Worm (Caenorhabditis elegans): ENCODE data around the gene R07E4.1.

Gene R07E4.1

ce11 chrX:6001432-6001831, 42.5 kb downstream of the R07E4.1 start, which contains the start of gene F22F4.4:
Gene F22F4.4 (minus strand): TSS chrX:6001532.
- no peak for TF ChIP-seq F13H6.1 (tag; optimal IDR thresholded peaks at IDR 0.05)
- TF ChIP-seq lin-13 (GFP tag; optimal IDR thresholded peaks at IDR 0.05): no peak
- no peak for TF ChIP-seq elt-3 (tag; optimal IDR thresholded peaks at IDR 0.05)

- TF ChIP-seq mbf-1 (tag; optimal IDR thresholded peaks at IDR 0.05) (no peak), fos-1 (tag; optimal IDR thresholded peaks at IDR 0.05) (no peak), C34F6.9 (tag; optimal IDR thresholded peaks at IDR 0.05) (no peak), blmp-1 (tag; optimal IDR thresholded peaks at IDR 0.05; ENCODE audit: insufficient read depth) (no peak), nhr-25 (tag; optimal IDR thresholded peaks at IDR 0.05) (no peak), ztf-4 (tag; optimal IDR thresholded peaks at IDR 0.05) (no peak)
Measured at ce11 chrX:6002479-6002878, 43.6 kb downstream of the R07E4.1 start.

- TF ChIP-seq crh-2 (tag; optimal IDR thresholded peaks at IDR 0.05) (no peak), mdl-1 (tag; optimal IDR thresholded peaks at IDR 0.05) (no peak), ztf-1 (GFP tag; conservative IDR thresholded peaks at IDR 0.05) (no peak), nhr-237 (tag; optimal IDR thresholded peaks at IDR 0.05) (no peak), nhr-12 (tag; optimal IDR thresholded peaks at IDR 0.05) (no peak)
Measured at ce11 chrX:6003853-6004252, 44.9 kb downstream of the R07E4.1 start, which contains the start of gene sups-1. Gene sups-1 (plus strand): TSS chrX:6004153.

ce11 chrX:6004315-6004714, 45.4 kb downstream of the R07E4.1 start:
- no peak for TF ChIP-seq crh-2 (tag; optimal IDR thresholded peaks at IDR 0.05)
- peak; percentile 7 for TF ChIP-seq nhr-21 (tag; optimal IDR thresholded peaks at IDR 0.05)
- TF ChIP-seq elt-3 (tag; optimal IDR thresholded peaks at IDR 0.05): no peak
- peak; percentile 47 for TF ChIP-seq blmp-1 (tag; optimal IDR thresholded peaks at IDR 0.05; ENCODE audit: insufficient read depth)
- no peak for TF ChIP-seq elt-1 (tag; optimal IDR thresholded peaks at IDR 0.05)
- TF ChIP-seq nhr-23 (tag; optimal IDR thresholded peaks at IDR 0.05): no peak
- no peak for TF ChIP-seq snpc-4 (tag; optimal IDR thresholded peaks at IDR 0.05)

- TF ChIP-seq F13H6.1 (tag; optimal IDR thresholded peaks at IDR 0.05): no peak
- TF ChIP-seq ztf-4 (tag; optimal IDR thresholded peaks at IDR 0.05): no peak
- TF ChIP-seq crh-2 (tag; optimal IDR thresholded peaks at IDR 0.05): no peak
- TF ChIP-seq elt-3 (tag; optimal IDR thresholded peaks at IDR 0.05): no peak
- TF ChIP-seq nhr-21 (tag; optimal IDR thresholded peaks at IDR 0.05): no peak
Measured at ce11 chrX:6010573-6010972, 51.7 kb downstream of the R07E4.1 start, which contains the start of gene C09B8.3. Gene C09B8.3 (minus strand): TSS chrX:6010673.

ce11 chrX:6015096-6015495, 56.2 kb downstream of the R07E4.1 start, which contains the start of gene C09B8.8:
Gene C09B8.8 (plus strand): TSS chrX:6015492.
- TF ChIP-seq nhr-25 (tag; optimal IDR thresholded peaks at IDR 0.05) (peak; percentile 35), F13H6.1 (tag; optimal IDR thresholded peaks at IDR 0.05) (no peak), sma-3 (GFP tag; optimal IDR thresholded peaks at IDR 0.05) (no peak), fos-1 (tag; optimal IDR thresholded peaks at IDR 0.05) (no peak), ceh-82 (tag; optimal IDR thresholded peaks at IDR 0.05) (no peak), gmeb-1 (tag; optimal IDR thresholded peaks at IDR 0.05) (no peak)
